Fruit fly (Drosophila melanogaster) whole organism, embryonic: ENCODE data around the gene CG3104.

Experiments used
- Atf3 ChIP-seq: fragments of 200-800 bp; sonication (Bioruptor generic); optimal IDR thresholded peaks from 3 replicates; lab custom pipeline; 2016; ENCODE audit warnings: missing biosample characterization, missing genetic modification characterization
- CG12659 ChIP-seq: fragments of 200-800 bp; sonication (Bioruptor generic); optimal IDR thresholded peaks from 3 replicates; lab custom pipeline; 2017; ENCODE audit warnings: mild to moderate bottlenecking, missing biosample characterization, missing genetic modification reagents, missing genetic modification characterization
- CG16779 ChIP-seq: fragments of 200-800 bp; sonication (Bioruptor generic); IDR thresholded peaks from 2 replicates; pipeline ENCODE4 v1.3.6; 2022; ENCODE audit warnings: missing biosample characterization, missing genetic modification characterization
- CG16813 ChIP-seq: fragments of 200-800 bp; sonication (Bioruptor generic); IDR thresholded peaks from 3 replicates; pipeline ENCODE4 v1.3.6; 2022; ENCODE audit warnings: missing biosample characterization, missing genetic modification characterization; ENCODE audit not compliant: partially characterized antibody
- CG16815 ChIP-seq: fragments of 200-800 bp; sonication (Bioruptor generic); optimal IDR thresholded peaks from 3 replicates; lab custom pipeline; 2017; ENCODE audit warnings: missing biosample characterization, mild to moderate bottlenecking, missing genetic modification characterization
- CG17385 ChIP-seq: fragments of 200-800 bp; sonication (Bioruptor generic); optimal IDR thresholded peaks from 3 replicates; lab custom pipeline; 2018; ENCODE audit warnings: missing biosample characterization, mild to moderate bottlenecking, missing genetic modification characterization
- CG18764 ChIP-seq: fragments of 200-800 bp; sonication (Bioruptor generic); optimal IDR thresholded peaks from 3 replicates; lab custom pipeline; 2016; ENCODE audit warnings: missing biosample characterization, missing genetic modification characterization
- CG2129 ChIP-seq: fragments of 200-800 bp; sonication (Bioruptor generic); IDR thresholded peaks from 2 replicates; pipeline ENCODE4 v1.3.6; 2022; ENCODE audit warnings: missing biosample characterization, missing genetic modification characterization; ENCODE audit not compliant: partially characterized antibody
- CG2199 ChIP-seq: fragments of 200-800 bp; sonication (Bioruptor generic); IDR thresholded peaks from 3 replicates; pipeline ENCODE4 v1.3.6; 2022; ENCODE audit warnings: missing biosample characterization, missing genetic modification characterization
- CG2875 ChIP-seq: fragments of 200-800 bp; sonication (Bioruptor generic); optimal IDR thresholded peaks from 2 replicates; lab custom pipeline; 2017; ENCODE audit warnings: missing biosample characterization, mild to moderate bottlenecking, missing genetic modification characterization, missing genetic modification reagents
- CG3726 ChIP-seq: fragments of 200-800 bp; sonication (Bioruptor generic); IDR thresholded peaks from 3 replicates; pipeline ENCODE4, ENCODE4 v1.3.6; 2022; ENCODE audit warnings: missing biosample characterization, missing genetic modification characterization
- CG5180 ChIP-seq: fragments of 200-800 bp; sonication (Bioruptor generic); optimal IDR thresholded peaks from 3 replicates; lab custom pipeline; 2017; ENCODE audit warnings: missing biosample characterization, missing genetic modification characterization, mild to moderate bottlenecking, moderate library complexity, missing genetic modification reagents
- CG5953 ChIP-seq: fragments of 200-800 bp; sonication (Bioruptor generic); IDR thresholded peaks from 2 replicates; pipeline ENCODE4 v1.3.6; 2022; ENCODE audit warnings: missing biosample characterization, missing genetic modification characterization
- CG6175 ChIP-seq: fragments of 200-800 bp; sonication (Bioruptor generic); IDR thresholded peaks from 3 replicates; pipeline ENCODE4 v1.3.6; 2022; ENCODE audit warnings: missing biosample characterization, missing genetic modification characterization
- CG9215 ChIP-seq: fragments of 200-800 bp; sonication (Bioruptor generic); IDR thresholded peaks from 2 replicates; pipeline ENCODE4 v1.3.6; 2022; ENCODE audit warnings: missing biosample characterization, missing genetic modification characterization
- CG9876 ChIP-seq: fragments of 200-800 bp; sonication (Bioruptor generic); optimal IDR thresholded peaks from 2 replicates; lab custom pipeline; 2016; ENCODE audit warnings: missing biosample characterization, missing genetic modification characterization
- CoRest ChIP-seq: fragments of 200-800 bp; sonication (Bioruptor generic); optimal IDR thresholded peaks from 3 replicates; lab custom pipeline; 2018; ENCODE audit warnings: missing biosample characterization, mild to moderate bottlenecking, missing genetic modification characterization, moderate library complexity
- Dll ChIP-seq: fragments of 200-800 bp; sonication (Bioruptor generic); IDR thresholded peaks from 4 replicates; pipeline ENCODE4 v1.3.6; 2022; ENCODE audit warnings: missing biosample characterization, missing genetic modification characterization; ENCODE audit not compliant: partially characterized antibody
- Doc3 ChIP-seq: fragments of 200-800 bp; sonication (Bioruptor generic); IDR thresholded peaks from 3 replicates; pipeline ENCODE4 v1.3.6; 2022; ENCODE audit warnings: missing biosample characterization, missing genetic modification characterization; ENCODE audit not compliant: partially characterized antibody
- E2f2 ChIP-seq: fragments of 200-800 bp; sonication (Bioruptor generic); IDR thresholded peaks from 2 replicates; pipeline ENCODE4 v1.3.6; 2022; ENCODE audit warnings: missing biosample characterization, missing genetic modification characterization
- Fer1 ChIP-seq: fragments of 200-800 bp; sonication (Bioruptor generic); optimal IDR thresholded peaks from 2 replicates; lab custom pipeline; 2017; ENCODE audit warnings: missing biosample characterization, mild to moderate bottlenecking, missing genetic modification characterization
- GATAe ChIP-seq: fragments of 200-800 bp; sonication (Bioruptor generic); conservative IDR thresholded peaks from 2 replicates; pipeline ENCODE4 v1.3.6; 2022; ENCODE audit warnings: missing biosample characterization, missing genetic modification characterization
- HLHmδ ChIP-seq: fragments of 200-800 bp; sonication (Bioruptor generic); optimal IDR thresholded peaks from 2 replicates; lab custom pipeline; 2018; ENCODE audit warnings: missing biosample characterization, mild to moderate bottlenecking, missing genetic modification characterization, moderate library complexity
- HmgZ ChIP-seq: fragments of 200-800 bp; sonication (Bioruptor generic); optimal IDR thresholded peaks from 2 replicates; lab custom pipeline; 2018; ENCODE audit warnings: missing biosample characterization, mild to moderate bottlenecking, missing genetic modification characterization
- Mad ChIP-seq: fragments of 200-800 bp; sonication (Bioruptor generic); optimal IDR thresholded peaks from 2 replicates; lab custom pipeline; 2016; ENCODE audit warnings: missing biosample characterization, missing genetic modification characterization
- Mrtf ChIP-seq: fragments of 200-800 bp; sonication (Bioruptor generic); IDR thresholded peaks from 3 replicates; pipeline ENCODE4 v1.3.6; 2022; ENCODE audit warnings: missing biosample characterization, missing genetic modification characterization
- Ptx1 ChIP-seq: fragments of 200-800 bp; sonication (Bioruptor generic); IDR thresholded peaks from 2 replicates; pipeline ENCODE4 v1.3.6; 2022; ENCODE audit warnings: missing biosample characterization, missing genetic modification characterization
- Xbp1 ChIP-seq: fragments of 200-800 bp; sonication (Bioruptor generic); optimal IDR thresholded peaks from 3 replicates; lab custom pipeline; 2016; ENCODE audit warnings: missing biosample characterization, mild to moderate bottlenecking, missing genetic modification characterization
- ac ChIP-seq: fragments of 200-800 bp; sonication (Bioruptor generic); optimal IDR thresholded peaks from 3 replicates; lab custom pipeline; 2017; ENCODE audit warnings: missing biosample characterization, mild to moderate bottlenecking, missing genetic modification characterization
- bsh ChIP-seq, 2 experiments: fragments of 200-800 bp; sonication (Bioruptor generic); optimal IDR thresholded peaks; 2 replicates each; lab custom pipeline; 2017 to 2018; ENCODE audit warnings: mild to moderate bottlenecking in 2 of 2, missing biosample characterization in 2 of 2, missing genetic modification characterization in 2 of 2, moderate library complexity in 1 of 2
- btn ChIP-seq: fragments of 200-800 bp; sonication (Bioruptor generic); optimal IDR thresholded peaks from 2 replicates; lab custom pipeline; 2016; ENCODE audit warnings: missing biosample characterization, missing genetic modification characterization
- cato ChIP-seq: fragments of 200-800 bp; sonication (Bioruptor generic); optimal IDR thresholded peaks from 2 replicates; lab custom pipeline; 2016; ENCODE audit warnings: missing biosample characterization, missing genetic modification characterization, borderline replicate concordance
- ind ChIP-seq: fragments of 200-800 bp; sonication (Bioruptor generic); optimal IDR thresholded peaks from 3 replicates; lab custom pipeline; 2016; ENCODE audit warnings: missing biosample characterization, missing genetic modification characterization
- jigr1 ChIP-seq: fragments of 200-800 bp; sonication (Bioruptor generic); IDR thresholded peaks from 3 replicates; pipeline ENCODE4 v1.3.6; 2022; ENCODE audit warnings: missing biosample characterization, missing genetic modification characterization
- lmd ChIP-seq: fragments of 200-800 bp; sonication (Bioruptor generic); IDR thresholded peaks from 2 replicates; pipeline ENCODE4 v1.3.6; 2022; ENCODE audit warnings: missing biosample characterization, missing genetic modification characterization
- luna ChIP-seq: fragments of 200-800 bp; sonication (Bioruptor generic); optimal IDR thresholded peaks from 2 replicates; lab custom pipeline; 2016; ENCODE audit warnings: missing biosample characterization, missing genetic modification characterization
- org-1 ChIP-seq: fragments of 200-800 bp; sonication (Bioruptor generic); optimal IDR thresholded peaks from 2 replicates; lab custom pipeline; 2017; ENCODE audit warnings: missing biosample characterization, missing genetic modification characterization
- peb ChIP-seq: fragments of 200-800 bp; sonication (Bioruptor generic); IDR thresholded peaks from 2 replicates; pipeline ENCODE4 v1.3.6; 2022; ENCODE audit warnings: missing biosample characterization, missing genetic modification characterization
- pum ChIP-seq: fragments of 200-800 bp; sonication (Bioruptor generic); optimal IDR thresholded peaks from 2 replicates; lab custom pipeline; 2016; ENCODE audit warnings: missing biosample characterization, missing genetic modification characterization
- rib ChIP-seq: fragments of 200-800 bp; sonication (Bioruptor generic); IDR thresholded peaks from 2 replicates; pipeline ENCODE4 v1.3.6; 2022; ENCODE audit warnings: missing biosample characterization, missing genetic modification characterization
- salm ChIP-seq: fragments of 200-800 bp; sonication (Bioruptor generic); optimal IDR thresholded peaks from 2 replicates; lab custom pipeline; 2018; ENCODE audit warnings: missing biosample characterization, mild to moderate bottlenecking, missing genetic modification characterization
- sc ChIP-seq, 3 experiments: fragments of >200 bp in 2 of 3; fragments of 200-800 bp in 1 of 3; sonication (Bioruptor generic) in 1 of 3; optimal IDR thresholded peaks; 2 replicates in 2 of 3; 3 replicates in 1 of 3; lab custom pipeline; 2017; ENCODE audit warnings: mild to moderate bottlenecking in 1 of 3, missing biosample characterization in 1 of 3, missing genetic modification characterization in 1 of 3, missing genetic modification reagents in 1 of 3
- sd ChIP-seq: fragments of 200-800 bp; sonication (Bioruptor generic); optimal IDR thresholded peaks from 3 replicates; lab custom pipeline; 2018; ENCODE audit warnings: missing biosample characterization, mild to moderate bottlenecking, missing genetic modification characterization, moderate library complexity
- sens-2 ChIP-seq: fragments of 200-800 bp; sonication (Bioruptor generic); IDR thresholded peaks from 2 replicates; pipeline ENCODE4 v1.3.6; 2022; ENCODE audit warnings: missing biosample characterization, missing genetic modification characterization
- seq ChIP-seq: fragments of 200-800 bp; sonication (Bioruptor generic); IDR thresholded peaks from 2 replicates; pipeline ENCODE4 v1.3.6; 2022; ENCODE audit warnings: missing biosample characterization, missing genetic modification characterization
- tna ChIP-seq: fragments of 200-800 bp; sonication (Bioruptor generic); IDR thresholded peaks from 2 replicates; pipeline ENCODE4 v1.3.6; 2022; ENCODE audit warnings: missing biosample characterization, missing genetic modification characterization; ENCODE audit not compliant: partially characterized antibody
- tup ChIP-seq: fragments of 200-800 bp; sonication (Bioruptor generic); optimal IDR thresholded peaks from 2 replicates; lab custom pipeline; 2016; ENCODE audit warnings: missing biosample characterization, mild to moderate bottlenecking, missing genetic modification characterization, moderate library complexity
- wdn ChIP-seq: fragments of 200-800 bp; sonication (Bioruptor generic); IDR thresholded peaks from 2 replicates; pipeline ENCODE4 v1.3.6; 2022; ENCODE audit warnings: missing biosample characterization, missing genetic modification characterization
- zen ChIP-seq: fragments of 200-800 bp; sonication (Bioruptor generic); optimal IDR thresholded peaks from 3 replicates; lab custom pipeline; 2018; ENCODE audit warnings: missing biosample characterization, mild to moderate bottlenecking, missing genetic modification characterization, moderate library complexity

CG3104 gene

DNA sequence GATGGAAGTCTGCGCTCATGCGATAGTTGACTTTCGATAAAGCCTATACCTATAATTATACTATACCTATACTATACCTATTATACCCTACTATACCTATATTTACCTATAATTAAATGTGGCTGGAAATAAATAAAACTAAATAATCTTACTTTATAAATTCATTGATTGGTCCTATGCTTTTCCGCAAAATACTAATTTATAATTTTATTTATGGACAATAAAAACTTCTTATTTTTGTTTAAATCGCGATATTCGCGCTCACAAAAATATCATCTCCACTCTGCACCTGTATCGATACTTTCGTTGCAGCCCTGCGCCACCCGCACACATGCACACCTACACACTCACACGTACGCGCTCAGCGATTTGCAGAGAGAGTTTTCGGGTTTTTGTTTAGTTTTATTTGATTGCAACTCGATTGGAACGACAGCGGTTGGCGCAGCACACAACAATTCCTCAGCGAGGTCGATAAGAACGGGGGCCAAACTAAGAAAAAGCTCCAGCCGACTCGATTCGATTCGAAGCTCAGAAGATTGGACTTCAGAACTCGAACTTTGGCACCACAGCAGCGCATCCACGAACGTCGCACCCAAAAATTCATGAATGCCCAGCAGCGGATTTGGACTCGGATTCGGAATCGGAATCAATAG is 19.1 kb upstream of the CG3104 start, which contains the start of gene CG8814 (continued):
- TF ChIP-seq Atf3, result peak; percentile 8
- no peak for TF ChIP-seq CG3726 (GFP tag; lab: Robert Waterston, UW)
- peak; percentile 65; the same call in 2 of the 3 replicates for TF ChIP-seq jigr1 (GFP tag; lab: Robert Waterston, UW)
- peak; percentile 66; the same call in 2 of the 3 replicates for TF ChIP-seq Doc3 (GFP tag; lab: Robert Waterston, UW)
- peak; percentile 52 for TF ChIP-seq zen
- no peak for TF ChIP-seq org-1
- TF ChIP-seq CG12659 (GFP tag; lab: Kevin White, UChicago), result peak; percentile 91
- TF ChIP-seq E2f2, result peak; percentile 82
- no peak for TF ChIP-seq ac (GFP tag; lab: Kevin White, UChicago)
- no peak for TF ChIP-seq CG6175 (GFP tag; lab: Robert Waterston, UW)
- peak; percentile 34 for TF ChIP-seq sd
- peak; percentile 26 to 83 for TF ChIP-seq bsh (GFP tag; optimal IDR thresholded peaks at IDR 0.05; lab: Kevin White, UChicago)
- peak; percentile 75 for TF ChIP-seq Xbp1 (GFP tag; lab: Kevin White, UChicago)
- peak; percentile 8 for TF ChIP-seq luna
- TF ChIP-seq CG16779 (GFP tag; lab: Robert Waterston, UW), result no peak
- TF ChIP-seq ind (GFP tag; lab: Kevin White, UChicago), result peak; percentile 71
- TF ChIP-seq seq (GFP tag; lab: Robert Waterston, UW), result no peak
- peak; percentile 87 for TF ChIP-seq CoRest (tag; lab: Kevin White, UChicago)
- TF ChIP-seq pum (GFP tag; lab: Kevin White, UChicago), result no peak
- no peak for TF ChIP-seq salm
- no peak for TF ChIP-seq tup (GFP tag; lab: Kevin White, UChicago)
- TF ChIP-seq btn (GFP tag; lab: Kevin White, UChicago), result no peak
- TF ChIP-seq rib (GFP tag; lab: Robert Waterston, UW), result 0 out of 2 replicates have a peak, but pooled peaks have one; percentile 7
- no peak for TF ChIP-seq HLHmδ (GFP tag; lab: Kevin White, UChicago)
- TF ChIP-seq CG2875, result no peak
- TF ChIP-seq CG17385 (GFP tag; lab: Kevin White, UChicago), result no peak
- peak; percentile 0 for TF ChIP-seq CG9876 (GFP tag; lab: Kevin White, UChicago)
- no peak; the same call in 1 of the 2 replicates for TF ChIP-seq GATAe (GFP tag; lab: Robert Waterston, UW)
- TF ChIP-seq Ptx1 (GFP tag; lab: Robert Waterston, UW), result peak; percentile 79
- peak; percentile 90 for TF ChIP-seq Dll (GFP tag; lab: Robert Waterston, UW)
- 0 out of 3 replicates have a peak, but pooled peaks have one; percentile 58 for TF ChIP-seq Mrtf (GFP tag; lab: Robert Waterston, UW)
- no peak for TF ChIP-seq sc (optimal IDR thresholded peaks at IDR 0.05; lab: Kevin White, UChicago)
- peak; percentile 31 for TF ChIP-seq sc (GFP tag; optimal IDR thresholded peaks at IDR 0.05; lab: Kevin White, UChicago)
- TF ChIP-seq lmd (GFP tag; lab: Robert Waterston, UW), result peak; percentile 57; the same call in 1 of the 2 replicates
- peak; percentile 64 for TF ChIP-seq CG5180 (GFP tag; lab: Kevin White, UChicago)
- TF ChIP-seq Mad (GFP tag; lab: Kevin White, UChicago), result peak; percentile 39
- TF ChIP-seq sens-2 (GFP tag; lab: Robert Waterston, UW), result no peak
- peak; percentile 8 for TF ChIP-seq Fer1 (GFP tag; lab: Kevin White, UChicago)
- no peak for TF ChIP-seq HmgZ (tag; lab: Kevin White, UChicago)
- TF ChIP-seq tna (GFP tag; lab: Robert Waterston, UW), result peak; percentile 42
- TF ChIP-seq wdn (GFP tag; lab: Robert Waterston, UW), result 0 out of 2 replicates have a peak, but pooled peaks have one; percentile 3
- peak; percentile 48 for TF ChIP-seq cato (GFP tag; lab: Kevin White, UChicago)
- peak; percentile 85 for TF ChIP-seq CG16813 (GFP tag; lab: Robert Waterston, UW)
- TF ChIP-seq CG5953 (GFP tag; lab: Robert Waterston, UW), result no peak
- no peak for TF ChIP-seq CG2199 (GFP tag; lab: Robert Waterston, UW)
- TF ChIP-seq CG16815, result peak; percentile 61
- TF ChIP-seq CG9215 (GFP tag; lab: Robert Waterston, UW), result peak; percentile 80
- TF ChIP-seq CG18764 (GFP tag; lab: Kevin White, UChicago), result peak; percentile 45
- peak; percentile 68 for TF ChIP-seq CG2129 (GFP tag; lab: Robert Waterston, UW)
- no peak for TF ChIP-seq peb
